Fruit fly (Drosophila melanogaster): ENCODE data around the gene Polr3H.

Polr3H gene

dm6 chr3L:11683819-11684521 lies 35.4 kb downstream of the Polr3H start, which contains the start of gene Sugb:
TSS of gene Sugb (plus strand) at chr3L:11683980.
- TF ChIP-seq Sin3A (optimal IDR thresholded peaks at IDR 0.05), result no peak

dm6 chr3L:11684522-11684851 lies 35.9 kb downstream of the Polr3H start:
- TF ChIP-seq h (optimal IDR thresholded peaks at IDR 0.05) (no peak), psq (optimal IDR thresholded peaks at IDR 0.05) (no peak)

- no peak for TF ChIP-seq h (optimal IDR thresholded peaks at IDR 0.05)
- TF ChIP-seq ttk (optimal IDR thresholded peaks at IDR 0.05), result no peak
- no peak for TF ChIP-seq Sin3A (optimal IDR thresholded peaks at IDR 0.05)
- no peak for TF ChIP-seq psq (optimal IDR thresholded peaks at IDR 0.05)
- TF ChIP-seq insv (optimal IDR thresholded peaks at IDR 0.05), result no peak
- TF ChIP-seq Myc (optimal IDR thresholded peaks at IDR 0.05), result no peak
Measured at dm6 chr3L:11685876-11686275, 37.3 kb downstream of the Polr3H start.

- TF ChIP-seq insv (optimal IDR thresholded peaks at IDR 0.05), result no peak
- no peak for TF ChIP-seq ttk (optimal IDR thresholded peaks at IDR 0.05)
- TF ChIP-seq h (optimal IDR thresholded peaks at IDR 0.05), result no peak
- TF ChIP-seq psq (optimal IDR thresholded peaks at IDR 0.05), result no peak
- no peak for TF ChIP-seq Sin3A (optimal IDR thresholded peaks at IDR 0.05)
- no peak for TF ChIP-seq Myc (optimal IDR thresholded peaks at IDR 0.05)
Measured at dm6 chr3L:11689832-11690602, 41.5 kb downstream of the Polr3H start.

DNA sequence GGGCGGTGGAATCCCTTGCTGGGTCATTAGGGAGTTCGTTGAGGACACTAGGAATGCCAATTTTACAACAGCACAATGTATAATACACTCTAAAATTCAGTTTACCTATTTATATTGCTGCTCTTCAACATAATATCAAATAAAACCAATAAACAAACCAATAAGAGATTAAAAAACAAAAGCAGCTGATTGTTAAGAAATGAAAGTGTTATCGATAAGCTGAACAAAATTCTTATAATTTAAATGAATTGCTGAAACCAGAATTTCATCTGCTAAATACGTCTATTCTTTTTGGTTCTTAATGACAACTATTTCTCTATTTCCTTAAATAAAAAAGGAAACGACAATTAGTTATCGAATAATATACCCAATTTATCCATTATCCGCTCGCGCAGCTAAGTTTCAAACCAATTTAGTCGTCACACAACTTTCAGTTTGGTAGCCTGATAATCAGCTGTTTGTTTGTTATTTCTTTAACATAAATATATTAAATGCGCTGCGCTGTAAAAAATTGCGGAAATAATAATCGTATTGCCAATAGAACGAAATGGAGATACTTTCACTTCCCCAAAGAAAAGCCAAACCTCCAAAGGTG lies 42.7 kb downstream of the Polr3H start, which contains the start of the genes Pldn and CG14135:
Gene Pldn, minus strand, starts transcription at position 197 of the 595 bp plus-strand sequence.
Gene CG14135, plus strand, starts transcription at position 369 of the 595 bp plus-strand sequence.
- TF ChIP-seq Sin3A (optimal IDR thresholded peaks at IDR 0.05), result no peak
- TF ChIP-seq insv (optimal IDR thresholded peaks at IDR 0.05), result no peak
- no peak for TF ChIP-seq Myc (optimal IDR thresholded peaks at IDR 0.05)
- no peak for TF ChIP-seq psq (optimal IDR thresholded peaks at IDR 0.05)
- TF ChIP-seq ttk (optimal IDR thresholded peaks at IDR 0.05), result no peak
- no peak for TF ChIP-seq h (optimal IDR thresholded peaks at IDR 0.05)

DNA sequence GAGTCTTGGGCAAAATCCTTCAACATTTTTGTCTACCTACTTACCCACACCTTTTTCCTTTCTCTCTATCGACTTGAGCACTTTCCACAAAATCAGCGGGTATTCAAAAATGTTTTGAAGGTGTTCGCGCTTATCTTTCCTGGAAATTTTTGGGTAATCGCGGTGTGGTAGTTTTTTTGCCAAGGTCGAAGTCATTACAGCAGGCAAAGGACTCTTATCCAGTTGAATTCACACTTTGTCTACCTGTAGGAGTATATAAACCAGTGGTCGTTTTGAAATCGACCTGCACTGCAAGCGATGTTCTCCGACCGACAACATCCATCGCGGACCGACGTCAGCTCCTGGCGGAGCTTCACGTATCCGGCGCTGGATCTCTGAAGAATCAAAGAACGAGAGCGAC lies 44.3 kb downstream of the Polr3H start:
- TF ChIP-seq Myc (optimal IDR thresholded peaks at IDR 0.05) (no peak), insv (optimal IDR thresholded peaks at IDR 0.05) (no peak), psq (optimal IDR thresholded peaks at IDR 0.05) (no peak), h (optimal IDR thresholded peaks at IDR 0.05) (no peak), Sin3A (optimal IDR thresholded peaks at IDR 0.05) (no peak), ttk (optimal IDR thresholded peaks at IDR 0.05) (no peak)

DNA sequence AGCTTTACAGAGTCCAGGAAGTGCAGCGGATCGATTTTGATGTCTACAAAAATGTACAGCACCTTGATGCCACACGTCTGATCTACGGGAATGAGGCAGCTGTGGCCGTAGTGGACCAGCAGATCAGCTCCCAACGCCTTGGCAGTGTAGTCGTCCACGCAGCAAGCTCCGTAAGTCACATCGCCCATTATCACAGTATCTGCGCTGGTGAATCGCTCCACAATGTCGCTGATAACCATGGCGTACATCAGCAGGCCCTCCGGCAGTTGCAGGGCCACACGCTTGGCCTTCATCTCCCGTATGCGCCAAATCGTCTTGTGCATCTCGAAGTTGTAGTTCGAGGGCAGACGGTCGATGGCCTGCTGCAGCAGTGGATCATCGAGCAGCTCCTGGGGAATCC lies 46.5 kb downstream of the Polr3H start:
- TF ChIP-seq insv (optimal IDR thresholded peaks at IDR 0.05) (no peak), Sin3A (optimal IDR thresholded peaks at IDR 0.05) (no peak)

- TF ChIP-seq h (optimal IDR thresholded peaks at IDR 0.05) (no peak), ttk (optimal IDR thresholded peaks at IDR 0.05) (no peak), psq (optimal IDR thresholded peaks at IDR 0.05) (no peak), Myc (optimal IDR thresholded peaks at IDR 0.05) (no peak)
Measured at dm6 chr3L:11695827-11696226, 47.3 kb downstream of the Polr3H start.

dm6 chr3L:11696294-11697116 lies 47.9 kb downstream of the Polr3H start, which contains the start of gene Dph1:
TSS of gene Dph1 (minus strand) at chr3L:11696963.
- no peak for TF ChIP-seq insv (optimal IDR thresholded peaks at IDR 0.05)
- no peak for TF ChIP-seq Myc (optimal IDR thresholded peaks at IDR 0.05)
- TF ChIP-seq psq (optimal IDR thresholded peaks at IDR 0.05), result no peak
- TF ChIP-seq ttk (optimal IDR thresholded peaks at IDR 0.05), result no peak
- TF ChIP-seq h (optimal IDR thresholded peaks at IDR 0.05), result no peak
- TF ChIP-seq Sin3A (optimal IDR thresholded peaks at IDR 0.05), result no peak

dm6 chr3L:11699163-11699562 lies 50.6 kb downstream of the Polr3H start, which contains the start of gene Dnai2:
TSS of gene Dnai2 (minus strand) at chr3L:11699263.
- TF ChIP-seq insv (optimal IDR thresholded peaks at IDR 0.05), result no peak
- no peak for TF ChIP-seq psq (optimal IDR thresholded peaks at IDR 0.05)
